Fruit fly (Drosophila melanogaster): Measurements from ENCODE around the gene CG44838.
A peak's percentile ranks its signal among the peaks of the same experiment; 100 is the strongest.

CG44838 gene

dm6 chr3L:9456389-9456788 lies 4.5 kb upstream of the CG44838 start:
- TF ChIP-seq CG8478 (optimal IDR thresholded peaks at IDR 0.05) (no peak), CTCF (optimal IDR thresholded peaks at IDR 0.05) (no peak)

- TF ChIP-seq CG8478 (optimal IDR thresholded peaks at IDR 0.05) (no peak), CTCF (optimal IDR thresholded peaks at IDR 0.05) (no peak)
Observed at dm6 chr3L:9457619-9458092, 3.2 kb upstream of the CG44838 start, which contains the start of gene CG3437. TSS of gene CG3437 (minus strand) at chr3L:9457669.

DNA sequence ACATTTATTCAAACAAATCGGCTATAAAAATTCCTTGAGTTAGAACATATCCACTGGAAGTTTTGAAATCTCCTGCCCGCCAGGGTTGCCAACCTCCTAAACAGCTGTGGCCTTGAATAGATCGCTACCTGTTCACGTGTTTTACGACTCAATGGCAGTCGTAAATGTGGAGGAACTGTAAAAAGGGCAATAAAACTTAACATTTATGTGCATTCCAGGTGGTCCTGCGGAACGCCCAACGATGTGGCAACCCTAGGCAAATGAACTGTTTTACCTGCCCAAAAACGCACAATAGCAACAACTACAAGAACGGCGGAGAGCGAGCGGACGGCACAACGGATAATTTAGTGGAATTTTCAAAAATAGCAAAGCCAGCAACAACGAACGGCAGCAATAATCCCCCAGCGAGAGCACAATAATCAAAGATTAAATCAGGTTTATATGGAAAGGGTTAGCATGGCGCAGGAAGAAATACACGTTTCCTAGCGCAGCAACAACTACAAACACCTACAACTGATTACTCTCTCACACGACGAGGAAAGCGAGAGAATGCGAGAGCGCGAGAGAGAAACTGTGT lies 908 bp downstream of the CG44838 start:
- TF ChIP-seq CTCF (optimal IDR thresholded peaks at IDR 0.05) (no peak), CG8478 (optimal IDR thresholded peaks at IDR 0.05) (no peak)

dm6 chr3L:9462247-9462769 lies 1.5 kb downstream of the CG44838 start:
- TF ChIP-seq CTCF (optimal IDR thresholded peaks at IDR 0.05): no peak
- TF ChIP-seq CG8478 (optimal IDR thresholded peaks at IDR 0.05): no peak

DNA sequence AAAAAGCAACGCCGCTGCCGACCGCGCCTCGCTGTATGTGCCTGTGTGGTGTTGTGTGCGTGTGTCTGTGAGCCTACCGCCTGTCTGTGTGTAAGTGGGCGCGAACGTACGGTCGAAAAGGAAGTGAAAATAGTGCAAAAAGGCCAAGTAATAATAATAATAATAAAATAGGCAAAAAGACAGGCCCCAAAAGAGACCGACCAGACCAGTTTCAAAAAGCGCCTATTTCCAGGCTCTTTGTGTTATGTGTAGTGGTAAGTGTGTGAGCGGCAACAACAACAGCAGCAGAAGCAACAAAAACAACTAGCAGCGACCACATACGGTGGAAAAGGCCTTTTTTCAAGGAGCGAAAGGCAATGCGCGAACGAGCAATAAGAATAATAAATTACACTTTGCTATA lies 1.9 kb downstream of the CG44838 start:
- TF ChIP-seq CTCF (optimal IDR thresholded peaks at IDR 0.05): no peak
- TF ChIP-seq CG8478 (optimal IDR thresholded peaks at IDR 0.05): no peak

- TF ChIP-seq CTCF (optimal IDR thresholded peaks at IDR 0.05) (no peak), CG8478 (optimal IDR thresholded peaks at IDR 0.05) (no peak)
Observed at dm6 chr3L:9465652-9466244, 4.9 kb downstream of the CG44838 start.

dm6 chr3L:9466595-9466994 lies 5.7 kb downstream of the CG44838 start:
- no peak for TF ChIP-seq CG8478 (optimal IDR thresholded peaks at IDR 0.05)
- no peak for TF ChIP-seq CTCF (optimal IDR thresholded peaks at IDR 0.05)

DNA sequence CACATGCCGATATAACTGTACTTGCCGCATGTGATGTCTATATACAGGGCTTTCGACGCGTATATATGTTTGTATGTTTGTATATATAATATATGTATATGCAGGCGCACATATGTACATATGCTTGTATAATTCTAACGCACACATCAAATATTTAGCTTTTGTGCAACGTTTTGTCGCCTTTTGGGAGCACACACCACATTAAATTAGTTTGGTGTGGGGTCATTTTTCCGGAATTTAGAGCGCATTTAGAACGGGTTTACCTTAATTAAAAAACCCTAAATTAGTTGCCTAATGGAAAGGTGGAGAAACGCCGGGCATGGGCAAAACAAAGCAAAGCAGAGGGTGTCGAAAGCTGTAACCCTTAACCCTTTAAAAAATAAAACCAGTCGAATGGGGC lies 6.4 kb downstream of the CG44838 start:
- TF ChIP-seq CTCF (optimal IDR thresholded peaks at IDR 0.05): no peak
- no peak for TF ChIP-seq CG8478 (optimal IDR thresholded peaks at IDR 0.05)

dm6 chr3L:9467763-9468206 lies 6.9 kb downstream of the CG44838 start:
- TF ChIP-seq CG8478 (optimal IDR thresholded peaks at IDR 0.05) (no peak), CTCF (optimal IDR thresholded peaks at IDR 0.05) (no peak)

- no peak for TF ChIP-seq CG8478 (optimal IDR thresholded peaks at IDR 0.05)
- no peak for TF ChIP-seq CTCF (optimal IDR thresholded peaks at IDR 0.05)
Observed at dm6 chr3L:9468261-9468890, 7.5 kb downstream of the CG44838 start.

DNA sequence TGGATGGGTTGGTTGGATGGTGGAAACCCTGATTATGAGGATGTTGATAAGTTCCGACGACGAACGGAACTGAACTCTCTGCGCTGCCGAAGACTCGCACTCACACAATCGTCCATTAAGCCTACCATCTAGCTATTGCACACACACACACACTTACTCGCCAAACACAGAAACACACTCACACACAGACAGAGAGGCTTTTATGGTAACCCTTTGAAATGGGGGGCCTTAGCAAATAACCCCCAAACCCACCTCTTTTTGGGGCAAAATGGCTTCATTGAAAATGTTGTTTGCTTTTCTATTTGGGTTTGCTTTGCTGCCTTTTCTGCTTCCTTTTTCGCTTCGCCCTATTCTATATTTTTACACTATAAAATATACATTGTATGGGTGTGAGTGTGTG lies 8.2 kb downstream of the CG44838 start:
- TF ChIP-seq CG8478 (optimal IDR thresholded peaks at IDR 0.05): no peak
- TF ChIP-seq CTCF (optimal IDR thresholded peaks at IDR 0.05): no peak

DNA sequence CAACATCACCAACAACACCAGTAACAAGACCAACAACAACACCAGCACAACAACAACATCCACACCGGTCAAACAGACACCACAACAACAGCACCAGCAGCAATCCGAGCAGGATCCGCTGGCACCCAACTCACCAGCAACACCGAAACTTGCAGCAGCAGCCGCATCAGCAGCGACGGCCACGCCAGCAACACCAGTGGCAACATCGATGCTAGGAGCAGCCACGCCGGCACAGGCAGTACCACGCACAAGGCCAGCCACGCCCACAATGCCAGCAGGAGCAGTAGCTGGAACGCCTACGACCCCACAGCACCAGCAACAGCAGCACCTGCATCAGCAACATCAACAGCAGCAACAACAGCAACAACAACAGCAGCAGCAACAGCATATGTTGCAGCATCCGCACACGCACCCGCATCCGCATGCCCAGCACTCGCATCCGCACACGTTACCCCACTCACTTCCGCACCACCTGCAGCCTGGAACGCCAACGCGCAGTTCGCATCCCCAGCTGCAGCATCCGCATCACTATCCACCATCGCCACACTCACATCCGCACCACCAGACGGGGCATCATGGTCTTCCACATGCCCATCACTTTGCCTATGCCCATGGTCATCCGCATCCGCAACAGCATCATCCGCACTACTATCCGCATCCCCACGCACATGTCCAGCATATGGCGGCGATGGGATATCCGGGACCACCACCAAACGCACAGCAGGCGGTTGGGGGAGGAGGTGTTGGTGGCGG lies 10.5 kb downstream of the CG44838 start:
- TF ChIP-seq CTCF (optimal IDR thresholded peaks at IDR 0.05): no peak
- no peak for TF ChIP-seq CG8478 (optimal IDR thresholded peaks at IDR 0.05)

- TF ChIP-seq CTCF (optimal IDR thresholded peaks at IDR 0.05) (peak; percentile 11 to 47), CG8478 (optimal IDR thresholded peaks at IDR 0.05) (no peak)
Observed at dm6 chr3L:9476829-9477228, 16.0 kb downstream of the CG44838 start, which contains the start of the genes Uch-L5 and Jarid2. TSS of gene Uch-L5 (minus strand) at chr3L:9476965. TSS of gene Jarid2 (plus strand) at chr3L:9477038.

DNA sequence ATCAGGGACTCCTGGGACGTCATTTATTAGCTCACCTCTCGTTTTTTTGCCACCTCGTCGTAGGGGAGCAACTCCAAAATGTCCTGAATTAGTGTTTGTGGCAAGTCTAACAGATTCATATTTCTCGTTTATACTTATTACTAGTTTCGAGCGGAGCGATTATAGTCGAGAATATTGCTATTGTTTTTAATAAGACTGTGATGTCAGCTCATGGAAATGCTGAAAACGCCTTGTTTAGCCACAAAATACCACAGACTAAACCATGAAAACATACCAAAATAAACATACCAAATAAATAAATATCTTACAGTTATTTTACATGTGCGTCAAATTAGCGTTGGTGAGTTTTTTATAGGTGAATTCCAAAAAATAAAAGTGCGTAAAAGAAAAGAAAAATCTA lies 26.7 kb downstream of the CG44838 start, which contains the start of gene pall:
Gene pall, minus strand, starts transcription at position 205 of the 400 bp plus-strand sequence.
- TF ChIP-seq CTCF (optimal IDR thresholded peaks at IDR 0.05) (peak in 1 of 2 experiments; percentile 6), CG8478 (optimal IDR thresholded peaks at IDR 0.05) (no peak)

DNA sequence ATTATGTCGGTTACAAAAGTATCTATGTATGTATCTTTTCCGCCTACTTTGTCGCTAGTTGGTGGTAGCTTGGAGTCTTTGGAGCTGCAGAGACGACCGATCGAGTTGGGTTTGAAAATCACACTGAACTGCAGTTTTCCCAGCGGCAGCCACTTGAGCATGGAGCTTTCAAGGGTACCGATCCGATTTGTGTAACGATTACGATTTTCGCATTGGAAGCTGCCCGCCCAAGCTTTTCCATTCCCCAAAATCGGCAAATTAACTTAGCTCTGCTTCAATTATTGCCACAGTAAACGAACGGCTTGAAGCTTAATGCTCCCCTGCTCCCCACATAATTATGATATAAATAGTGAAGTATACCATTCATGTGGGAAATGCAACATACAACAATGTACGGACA lies 28.3 kb downstream of the CG44838 start, which contains the start of gene CG32036:
Gene CG32036, minus strand, starts transcription at position 101 of the 400 bp plus-strand sequence.
- TF ChIP-seq CG8478 (optimal IDR thresholded peaks at IDR 0.05) (no peak), CTCF (optimal IDR thresholded peaks at IDR 0.05) (no peak)

All from S2 (cell line).